Worm (Caenorhabditis elegans): Measurements from ENCODE around the gene ZK637.14.

DNA sequence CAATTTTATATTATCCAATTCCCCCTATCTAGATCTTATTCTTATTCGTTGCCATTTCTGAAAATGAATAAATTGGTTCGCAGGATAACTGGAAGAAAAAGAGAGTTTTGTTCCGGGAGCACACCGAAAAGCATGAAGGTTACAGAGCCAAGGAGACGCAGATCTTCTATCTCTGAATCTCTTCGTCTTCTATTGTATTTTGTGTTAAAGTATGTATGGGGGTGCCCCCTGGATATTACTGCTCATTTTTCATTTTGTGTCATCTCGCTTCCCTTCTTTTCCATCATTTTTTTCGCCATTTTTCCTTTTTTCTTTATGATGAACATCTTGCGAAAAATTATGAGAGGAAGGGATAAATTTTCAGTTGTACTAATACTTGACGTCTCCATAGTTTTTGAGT is 44.7 kb upstream of the ZK637.14 start:
- TF ChIP-seq him-1 (tag; optimal IDR thresholded peaks at IDR 0.05) (no peak), dao-5 (tag; optimal IDR thresholded peaks at IDR 0.05) (no peak), W03F9.2 (tag; optimal IDR thresholded peaks at IDR 0.05) (no peak)

Data from whole organism, L4/young adult.